Fruit fly (Drosophila melanogaster) whole organism, pupa: ENCODE data around the gene Sur.

Source experiments
- CG12605 ChIP-seq: fragments of 200-800 bp; sonication (Bioruptor generic); IDR thresholded peaks from 2 replicates; pipeline ENCODE4 v1.3.6; 2022; ENCODE audit warnings: missing biosample characterization, missing genetic modification characterization
- CG14655 ChIP-seq: fragments of 200-800 bp; sonication (Bioruptor generic); optimal IDR thresholded peaks from 3 replicates; lab custom pipeline; 2017; ENCODE audit warnings: mild to moderate bottlenecking, missing biosample characterization, missing genetic modification reagents, missing genetic modification characterization
- CG15710 ChIP-seq: fragments of 200-800 bp; sonication (Bioruptor generic); optimal IDR thresholded peaks from 2 replicates; lab custom pipeline; 2018; ENCODE audit warnings: missing biosample characterization, mild to moderate bottlenecking, missing genetic modification characterization, moderate library complexity
- CG17806 ChIP-seq: fragments of 200-800 bp; sonication (Bioruptor generic); optimal IDR thresholded peaks from 2 replicates; lab custom pipeline; 2018; ENCODE audit warnings: missing biosample characterization, mild to moderate bottlenecking, missing genetic modification characterization, moderate library complexity
- EcR ChIP-seq: fragments of 200-800 bp; sonication (Bioruptor generic); optimal IDR thresholded peaks from 3 replicates; lab custom pipeline; 2019; ENCODE audit warnings: missing biosample characterization, missing genetic modification characterization, mild to moderate bottlenecking, moderate library complexity, missing genetic modification reagents
- Ets98B ChIP-seq: fragments of 200-800 bp; sonication (Bioruptor generic); IDR thresholded peaks from 2 replicates; pipeline ENCODE4 v1.3.6; 2022; ENCODE audit warnings: missing biosample characterization, missing genetic modification characterization
- Pif1B ChIP-seq: fragments of 200-800 bp; sonication (Bioruptor generic); optimal IDR thresholded peaks from 3 replicates; lab custom pipeline; 2016; ENCODE audit warnings: missing biosample characterization, missing genetic modification characterization
- Snoo ChIP-seq: fragments of 200-800 bp; sonication (Bioruptor generic); optimal IDR thresholded peaks from 3 replicates; lab custom pipeline; 2017; ENCODE audit warnings: missing biosample characterization, mild to moderate bottlenecking, missing genetic modification characterization, inconsistent platforms
- rn ChIP-seq: fragments of 200-800 bp; sonication (Bioruptor generic); IDR thresholded peaks from 2 replicates; pipeline ENCODE4 v1.3.6; 2022; ENCODE audit warnings: missing biosample characterization, missing genetic modification characterization

DNA sequence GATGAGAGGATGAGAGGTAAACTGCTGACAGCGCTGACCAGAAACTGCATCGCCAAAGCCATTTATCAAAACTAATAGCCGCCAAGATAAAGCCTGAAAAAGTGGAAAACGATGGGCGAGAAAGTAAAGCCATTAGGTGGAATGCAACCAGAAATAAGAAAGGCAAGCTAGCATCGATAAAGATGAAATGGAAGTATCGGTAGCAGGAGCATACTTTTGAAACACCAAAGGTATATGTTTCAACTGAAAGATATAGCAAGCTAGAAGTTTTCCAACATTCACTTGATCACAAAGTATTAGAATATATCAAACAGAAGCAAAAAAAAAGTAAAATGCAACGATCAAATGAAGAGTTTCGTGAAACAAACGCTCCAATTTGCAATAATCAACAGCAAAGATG, 26.5 kb downstream of the Sur start, which contains the start of gene CG13137:
- TF ChIP-seq CG15710 (tag; lab: Kevin White, UChicago) (no peak), CG12605 (GFP tag; lab: Robert Waterston, UW) (no peak), Pif1B (GFP tag; lab: Kevin White, UChicago) (no peak), rn (GFP tag; lab: Robert Waterston, UW) (no peak), Snoo (tag; lab: Kevin White, UChicago) (no peak), CG14655 (no peak), CG17806 (no peak), EcR (GFP tag; lab: Kevin White, UChicago) (no peak), Ets98B (GFP tag; lab: Robert Waterston, UW) (no peak)
